Worm (Caenorhabditis elegans): ENCODE data around the gene nspb-3.
A peak's percentile ranks its signal among the peaks of the same experiment; 100 is the strongest.

Gene nspb-3

ce11 chrIV:6560434-6560833 is 34.3 kb downstream of the nspb-3 start, which contains the start of gene best-9:
best-9 (plus strand) TSS chrIV:6560734.
- no peak for TF ChIP-seq sea-2 (GFP tag; optimal IDR thresholded peaks at IDR 0.05)
- TF ChIP-seq skn-1 (tag; optimal IDR thresholded peaks at IDR 0.05), result no peak
- TF ChIP-seq ztf-11 (tag; optimal IDR thresholded peaks at IDR 0.05), result no peak
- TF ChIP-seq nhr-25 (tag; optimal IDR thresholded peaks at IDR 0.05), result no peak
- TF ChIP-seq pha-4 (tag; optimal IDR thresholded peaks at IDR 0.05), result no peak
- TF ChIP-seq unc-62 (GFP tag; optimal IDR thresholded peaks at IDR 0.05), result no peak
- TF ChIP-seq mdl-1 (tag; optimal IDR thresholded peaks at IDR 0.05), result no peak
- TF ChIP-seq lin-15B (tag; optimal IDR thresholded peaks at IDR 0.05), result no peak
- TF ChIP-seq nfya-1 (tag; optimal IDR thresholded peaks at IDR 0.05; ENCODE audit: insufficient read depth), result no peak
- TF ChIP-seq pqm-1 (tag; optimal IDR thresholded peaks at IDR 0.05), result no peak
- TF ChIP-seq daf-12 (tag; optimal IDR thresholded peaks at IDR 0.05), result no peak
- TF ChIP-seq aly-2 (tag; optimal IDR thresholded peaks at IDR 0.05), result no peak
- no peak for TF ChIP-seq elt-3 (tag; optimal IDR thresholded peaks at IDR 0.05)
- TF ChIP-seq eor-1 (tag; optimal IDR thresholded peaks at IDR 0.05), result no peak

- TF ChIP-seq fkh-2 (tag; optimal IDR thresholded peaks at IDR 0.05) (no peak), R02D3.7 (tag; optimal IDR thresholded peaks at IDR 0.05) (peak; percentile 14), lsy-12 (tag; optimal IDR thresholded peaks at IDR 0.05) (peak; percentile 21), nhr-28 (tag; optimal IDR thresholded peaks at IDR 0.05) (no peak), nhr-43 (tag; optimal IDR thresholded peaks at IDR 0.05; ENCODE audit: poor library complexity, severe bottlenecking) (peak; percentile 76), lin-39 (tag; optimal IDR thresholded peaks at IDR 0.05) (peak; percentile 88), lin-15B (tag; optimal IDR thresholded peaks at IDR 0.05) (peak; percentile 49), elt-3 (tag; optimal IDR thresholded peaks at IDR 0.05) (peak in 1 of 3 experiments; percentile 63), hmg-11 (tag; optimal IDR thresholded peaks at IDR 0.05) (peak; percentile 77), nhr-23 (tag; optimal IDR thresholded peaks at IDR 0.05) (peak; percentile 32), pha-4 (tag; optimal IDR thresholded peaks at IDR 0.05) (peak; percentile 70), unc-62 (GFP tag; optimal IDR thresholded peaks at IDR 0.05) (no peak), elt-2 (tag; optimal IDR thresholded peaks at IDR 0.05) (peak; percentile 56), egl-27 (tag; optimal IDR thresholded peaks at IDR 0.05) (peak; percentile 33), skn-1 (tag; optimal IDR thresholded peaks at IDR 0.05) (peak; percentile 33), mdl-1 (tag; optimal IDR thresholded peaks at IDR 0.05) (no peak), pqm-1 (tag; optimal IDR thresholded peaks at IDR 0.05) (peak; percentile 43), nfya-1 (tag; optimal IDR thresholded peaks at IDR 0.05; ENCODE audit: insufficient read depth) (peak; percentile 71), snpc-4 (tag; optimal IDR thresholded peaks at IDR 0.05) (peak; percentile 58)
Observed at ce11 chrIV:6556624-6557368, 38.0 kb downstream of the nspb-3 start, which contains the start of gene try-3. try-3 (plus strand) TSS chrIV:6557155.

- TF ChIP-seq snpc-4 (tag; optimal IDR thresholded peaks at IDR 0.05), result no peak
- peak; percentile 6 for TF ChIP-seq fos-1 (tag; optimal IDR thresholded peaks at IDR 0.05)
- TF ChIP-seq nhr-11 (tag; optimal IDR thresholded peaks at IDR 0.05), result no peak
- peak; percentile 29 for TF ChIP-seq pqm-1 (tag; optimal IDR thresholded peaks at IDR 0.05)
- peak; percentile 37 for TF ChIP-seq nfya-1 (tag; optimal IDR thresholded peaks at IDR 0.05; ENCODE audit: insufficient read depth)
- TF ChIP-seq mdl-1 (tag; optimal IDR thresholded peaks at IDR 0.05), result peak; percentile 41
- peak; percentile 0 for TF ChIP-seq elt-2 (tag; optimal IDR thresholded peaks at IDR 0.05)
- TF ChIP-seq lin-15B (tag; optimal IDR thresholded peaks at IDR 0.05), result peak; percentile 53
- TF ChIP-seq egl-5 (tag; optimal IDR thresholded peaks at IDR 0.05), result peak; percentile 77
- TF ChIP-seq jun-1 (tag; optimal IDR thresholded peaks at IDR 0.05), result no peak
- no peak for TF ChIP-seq fkh-10 (GFP tag; optimal IDR thresholded peaks at IDR 0.05)
- no peak for TF ChIP-seq sea-2 (GFP tag; optimal IDR thresholded peaks at IDR 0.05)
- TF ChIP-seq lin-39 (tag; optimal IDR thresholded peaks at IDR 0.05), result peak; percentile 16
- TF ChIP-seq pha-4 (tag; optimal IDR thresholded peaks at IDR 0.05), result peak; percentile 6
Observed at ce11 chrIV:6555388-6556330, 39.1 kb downstream of the nspb-3 start, which contains the start of gene paqr-1. paqr-1 (minus strand) TSS chrIV:6555438.

- TF ChIP-seq ceh-16 (tag; optimal IDR thresholded peaks at IDR 0.05) (no peak), elt-1 (tag; optimal IDR thresholded peaks at IDR 0.05) (no peak), sea-2 (GFP tag; optimal IDR thresholded peaks at IDR 0.05) (no peak), unc-39 (tag; optimal IDR thresholded peaks at IDR 0.05) (no peak), elt-3 (tag; optimal IDR thresholded peaks at IDR 0.05) (peak in 2 of 3 experiments; percentile 68 to 91), lin-39 (tag; optimal IDR thresholded peaks at IDR 0.05) (no peak), nhr-43 (tag; optimal IDR thresholded peaks at IDR 0.05; ENCODE audit: poor library complexity, severe bottlenecking) (no peak), lsy-12 (tag; optimal IDR thresholded peaks at IDR 0.05) (no peak), fkh-2 (tag; optimal IDR thresholded peaks at IDR 0.05) (no peak), R02D3.7 (tag; optimal IDR thresholded peaks at IDR 0.05) (no peak), nhr-76 (tag; optimal IDR thresholded peaks at IDR 0.05) (no peak), skn-1 (tag; optimal IDR thresholded peaks at IDR 0.05) (no peak), jun-1 (tag; optimal IDR thresholded peaks at IDR 0.05) (peak; percentile 29), elt-2 (tag; optimal IDR thresholded peaks at IDR 0.05) (peak; percentile 95), hmg-11 (tag; optimal IDR thresholded peaks at IDR 0.05) (no peak), mml-1 (tag; optimal IDR thresholded peaks at IDR 0.05) (no peak), nhr-11 (tag; optimal IDR thresholded peaks at IDR 0.05) (no peak), snpc-4 (tag; optimal IDR thresholded peaks at IDR 0.05) (no peak), nfya-1 (tag; optimal IDR thresholded peaks at IDR 0.05; ENCODE audit: insufficient read depth) (no peak), nhr-25 (tag; optimal IDR thresholded peaks at IDR 0.05) (no peak), pqm-1 (tag; optimal IDR thresholded peaks at IDR 0.05) (peak; percentile 88), nhr-23 (tag; optimal IDR thresholded peaks at IDR 0.05) (no peak), pha-4 (tag; optimal IDR thresholded peaks at IDR 0.05) (peak; percentile 33), lin-15B (tag; optimal IDR thresholded peaks at IDR 0.05) (no peak)
Observed at ce11 chrIV:6554865-6555264, 39.9 kb downstream of the nspb-3 start.

Measured in whole organism, L3 larva.